Worm (Caenorhabditis elegans) whole organism, L4 larva: ENCODE measurements around the gene clhm-1.

Experiments used
- F10B5.3 ChIP-seq: sonication (generic microtip); optimal IDR thresholded peaks from 2 replicates; lab custom pipeline; 2016; ENCODE audit warnings: mild to moderate bottlenecking, missing genetic modification characterization, missing compliant biosample characterization
- F37D6.2 ChIP-seq: sonication (generic microtip); optimal IDR thresholded peaks from 2 replicates; lab custom pipeline; 2016; ENCODE audit warnings: mild to moderate bottlenecking, missing genetic modification characterization, missing compliant biosample characterization
- F49E8.2 ChIP-seq: sonication (generic microtip); optimal IDR thresholded peaks from 2 replicates; lab custom pipeline; 2016; ENCODE audit warnings: missing compliant biosample characterization, mild to moderate bottlenecking, missing genetic modification characterization, borderline replicate concordance
- T20F7.1 ChIP-seq: fragments of 200-800 bp; sonication (Bioruptor generic); optimal IDR thresholded peaks from 2 replicates; lab custom pipeline; 2018; ENCODE audit warnings: mild to moderate bottlenecking, missing genetic modification characterization, missing compliant biosample characterization
- T26A8.4 ChIP-seq: fragments of 200-800 bp; sonication (Bioruptor generic); IDR thresholded peaks from 2 replicates; pipeline ENCODE4 v1.3.6; 2022; ENCODE audit warnings: missing genetic modification characterization, missing compliant biosample characterization
- Y48G9A.11 ChIP-seq: fragments of 200-800 bp; sonication (Bioruptor generic); IDR thresholded peaks from 2 replicates; pipeline ENCODE4 v1.3.6; 2022; ENCODE audit warnings: missing genetic modification reagents, missing genetic modification characterization, missing compliant biosample characterization
- Y75B8A.6 ChIP-seq: fragments of 200-800 bp; sonication (Bioruptor generic); IDR thresholded peaks from 2 replicates; pipeline ENCODE4 v1.3.6; 2022; ENCODE audit warnings: missing genetic modification reagents, missing genetic modification characterization, missing compliant biosample characterization
- ZK337.2 ChIP-seq: fragments of 200-800 bp; sonication (Bioruptor generic); IDR thresholded peaks from 2 replicates; pipeline ENCODE4 v1.3.6; 2022; ENCODE audit warnings: missing genetic modification reagents, missing genetic modification characterization, missing compliant biosample characterization
- aha-1 ChIP-seq: fragments of 150-350 bp; peaks from one replicate; lab custom pipeline; 2014; ENCODE audit warnings: missing biosample characterization, missing genetic modification characterization
- arid-1 ChIP-seq: fragments of 200-800 bp; sonication (Bioruptor generic); conservative IDR thresholded peaks from 2 replicates; pipeline ENCODE4 v1.3.6; 2022; ENCODE audit warnings: missing genetic modification reagents, missing genetic modification characterization, missing compliant biosample characterization
- attf-4 ChIP-seq: sonication (generic microtip); optimal IDR thresholded peaks from 3 replicates; lab custom pipeline; 2017; ENCODE audit warnings: missing biosample characterization, missing genetic modification characterization
- ceh-44 ChIP-seq: fragments of 200-800 bp; sonication (Bioruptor generic); IDR thresholded peaks from 2 replicates; pipeline ENCODE4 v1.3.6; 2022; ENCODE audit warnings: missing genetic modification reagents, missing genetic modification characterization, missing compliant biosample characterization
- ceh-82 ChIP-seq: sonication (generic microtip); optimal IDR thresholded peaks from 2 replicates; lab custom pipeline; 2017; ENCODE audit warnings: missing biosample characterization, missing genetic modification characterization
- ctbp-1 ChIP-seq: fragments of 200-800 bp; sonication (Bioruptor generic); IDR thresholded peaks from 2 replicates; pipeline ENCODE4 v1.3.6; 2022; ENCODE audit warnings: missing genetic modification reagents, missing genetic modification characterization, missing compliant biosample characterization
- daf-12 ChIP-seq: fragments of 150-350 bp; optimal IDR thresholded peaks from 2 replicates; lab custom pipeline; 2014; ENCODE audit warnings: missing biosample characterization, missing genetic modification reagents, missing genetic modification characterization
- daf-16 ChIP-seq, 3 experiments: sonication (generic microtip); optimal IDR thresholded peaks; 2 replicates each; lab custom pipeline; 2016 to 2017; ENCODE audit warnings: missing genetic modification characterization in 3 of 3, missing genetic modification reagents in 3 of 3, mild to moderate bottlenecking in 2 of 3, missing compliant biosample characterization in 2 of 3, missing biosample characterization in 1 of 3, moderate library complexity in 1 of 3
- daf-19 ChIP-seq: fragments of 200-800 bp; sonication (Bioruptor generic); conservative IDR thresholded peaks from 2 replicates; pipeline ENCODE4 v1.3.6; 2022; ENCODE audit warnings: missing genetic modification characterization, missing compliant biosample characterization
- dmd-8 ChIP-seq: fragments of 200-800 bp; sonication (Bioruptor generic); IDR thresholded peaks from 2 replicates; pipeline ENCODE4 v1.3.6; 2022; ENCODE audit warnings: missing genetic modification characterization, missing compliant biosample characterization
- dmd-9 ChIP-seq: fragments of 200-800 bp; sonication (Bioruptor generic); IDR thresholded peaks from 2 replicates; pipeline ENCODE4 v1.3.6; 2022; ENCODE audit warnings: missing genetic modification reagents, missing genetic modification characterization, missing compliant biosample characterization
- duxl-1 ChIP-seq: sonication (generic microtip); optimal IDR thresholded peaks from 2 replicates; lab custom pipeline; 2016; ENCODE audit warnings: mild to moderate bottlenecking, missing genetic modification characterization, moderate library complexity, missing compliant biosample characterization; ENCODE audit not compliant: poor library complexity
- egl-27 ChIP-seq: sonication (generic microtip); optimal IDR thresholded peaks from 3 replicates; lab custom pipeline; 2017; ENCODE audit warnings: missing biosample characterization, missing genetic modification reagents, missing genetic modification characterization
- egl-43 ChIP-seq: fragments of 200-800 bp; sonication (Bioruptor generic); IDR thresholded peaks from 2 replicates; pipeline ENCODE4 v1.3.6; 2022; ENCODE audit warnings: missing genetic modification reagents, missing genetic modification characterization, missing compliant biosample characterization
- fkh-10 ChIP-seq: fragments of 150-350 bp; optimal IDR thresholded peaks from 2 replicates; lab custom pipeline; 2014; ENCODE audit warnings: missing biosample characterization, missing genetic modification reagents, missing genetic modification characterization
- hlh-11 ChIP-seq: fragments of 200-800 bp; sonication (Bioruptor generic); optimal IDR thresholded peaks from 2 replicates; lab custom pipeline; 2018; ENCODE audit warnings: mild to moderate bottlenecking, missing genetic modification characterization, missing compliant biosample characterization
- hlh-30 ChIP-seq: sonication (generic microtip); optimal IDR thresholded peaks from 2 replicates; lab custom pipeline; 2017; ENCODE audit warnings: antibody characterized with exemption, mild to moderate bottlenecking, missing genetic modification characterization, missing compliant biosample characterization; ENCODE audit not compliant: insufficient read depth
- lin-1 ChIP-seq: fragments of 200-800 bp; sonication (Bioruptor generic); IDR thresholded peaks from 2 replicates; pipeline ENCODE4 v1.3.6; 2022; ENCODE audit warnings: missing genetic modification reagents, missing genetic modification characterization, missing compliant biosample characterization
- lin-13 ChIP-seq: fragments of 150-350 bp; optimal IDR thresholded peaks from 2 replicates; lab custom pipeline; 2014; ENCODE audit warnings: missing biosample characterization, missing genetic modification reagents, missing genetic modification characterization
- mdt-29 ChIP-seq: fragments of 200-800 bp; sonication (Bioruptor generic); IDR thresholded peaks from 2 replicates; pipeline ENCODE4 v1.3.6; 2022; ENCODE audit warnings: missing genetic modification reagents, missing genetic modification characterization, missing compliant biosample characterization
- mep-1 ChIP-seq: fragments of 150-350 bp; sonication (generic microtip); optimal IDR thresholded peaks from 3 replicates; lab custom pipeline; 2014; ENCODE audit warnings: missing biosample characterization, missing genetic modification characterization
- mes-2 ChIP-seq: sonication (generic microtip); optimal IDR thresholded peaks from 2 replicates; lab custom pipeline; 2016; ENCODE audit warnings: missing genotype, mild to moderate bottlenecking, missing genetic modification characterization, missing compliant biosample characterization; ENCODE audit not compliant: poor library complexity, severe bottlenecking
- mxl-2 ChIP-seq: fragments of 200-800 bp; sonication (Bioruptor generic); conservative IDR thresholded peaks from 2 replicates; pipeline ENCODE4 v1.3.6; 2022; ENCODE audit warnings: missing genetic modification reagents, missing genetic modification characterization, missing compliant biosample characterization
- mxl-3 ChIP-seq: fragments of 200-800 bp; sonication (Bioruptor generic); optimal IDR thresholded peaks from 2 replicates; lab custom pipeline; 2018; ENCODE audit warnings: mild to moderate bottlenecking, missing genetic modification characterization, missing compliant biosample characterization
- nhr-11 ChIP-seq: fragments of 150-350 bp; optimal IDR thresholded peaks from 2 replicates; lab custom pipeline; 2014; ENCODE audit warnings: missing biosample characterization, missing genetic modification characterization
- nhr-28 ChIP-seq: fragments of 150-350 bp; optimal IDR thresholded peaks from 2 replicates; lab custom pipeline; 2014; ENCODE audit warnings: missing biosample characterization, missing genetic modification characterization
- nhr-41 ChIP-seq: fragments of 200-800 bp; sonication (Bioruptor generic); IDR thresholded peaks from 2 replicates; pipeline ENCODE4 v1.3.6; 2022; ENCODE audit warnings: missing genetic modification reagents, missing genetic modification characterization, missing compliant biosample characterization
- nhr-76 ChIP-seq: fragments of 150-350 bp; optimal IDR thresholded peaks from 2 replicates; lab custom pipeline; 2014; ENCODE audit warnings: missing biosample characterization, missing genetic modification characterization
- nhr-77 ChIP-seq: fragments of 150-350 bp; optimal IDR thresholded peaks from 2 replicates; lab custom pipeline; 2014; ENCODE audit warnings: missing biosample characterization, missing genetic modification characterization
- pha-4 ChIP-seq, 2 experiments: fragments of 150-350 bp in 1 of 2; fragments of 200-800 bp in 1 of 2; sonication (Bioruptor generic) in 1 of 2; IDR thresholded peaks in 1 of 2; optimal IDR thresholded peaks in 1 of 2; 2 replicates each; pipeline versions ENCODE4 v1.3.6 to Lab custom; 2014 to 2022; ENCODE audit warnings: missing genetic modification characterization in 2 of 2, missing genetic modification reagents in 2 of 2, missing biosample characterization in 1 of 2, missing compliant biosample characterization in 1 of 2
- sdz-12 ChIP-seq: fragments of 200-800 bp; sonication (Bioruptor generic); optimal IDR thresholded peaks from 2 replicates; lab custom pipeline; 2018; ENCODE audit warnings: mild to moderate bottlenecking, missing genetic modification characterization, missing compliant biosample characterization
- set-16 ChIP-seq: fragments of 200-800 bp; sonication (Bioruptor generic); IDR thresholded peaks from 2 replicates; pipeline ENCODE4 v1.3.6; 2022; ENCODE audit warnings: missing genetic modification reagents, missing genetic modification characterization, missing compliant biosample characterization
- spr-1 ChIP-seq: sonication (generic microtip); optimal IDR thresholded peaks from 2 replicates; lab custom pipeline; 2016; ENCODE audit warnings: mild to moderate bottlenecking, missing genetic modification characterization, missing compliant biosample characterization
- spr-3 ChIP-seq: fragments of 200-800 bp; sonication (Bioruptor generic); optimal IDR thresholded peaks from 2 replicates; lab custom pipeline; 2018; ENCODE audit warnings: mild to moderate bottlenecking, missing genetic modification characterization, missing compliant biosample characterization
- tra-1 ChIP-seq: fragments of 200-800 bp; sonication (Bioruptor generic); IDR thresholded peaks from 2 replicates; pipeline ENCODE4 v1.3.6; 2022; ENCODE audit warnings: missing genetic modification reagents, missing genetic modification characterization, missing compliant biosample characterization
- zfp-2 ChIP-seq: sonication (generic microtip); optimal IDR thresholded peaks from 2 replicates; lab custom pipeline; 2016; ENCODE audit warnings: mild to moderate bottlenecking, missing genetic modification characterization, missing compliant biosample characterization
- zfp-3 ChIP-seq: fragments of 200-800 bp; sonication (Bioruptor generic); conservative IDR thresholded peaks from 2 replicates; pipeline ENCODE4 v1.3.6; 2022; ENCODE audit warnings: missing genetic modification reagents, missing genetic modification characterization, missing compliant biosample characterization
- ztf-7 ChIP-seq: fragments of 150-350 bp; optimal IDR thresholded peaks from 2 replicates; lab custom pipeline; 2014; ENCODE audit warnings: missing biosample characterization, missing genetic modification characterization

Gene clhm-1

DNA sequence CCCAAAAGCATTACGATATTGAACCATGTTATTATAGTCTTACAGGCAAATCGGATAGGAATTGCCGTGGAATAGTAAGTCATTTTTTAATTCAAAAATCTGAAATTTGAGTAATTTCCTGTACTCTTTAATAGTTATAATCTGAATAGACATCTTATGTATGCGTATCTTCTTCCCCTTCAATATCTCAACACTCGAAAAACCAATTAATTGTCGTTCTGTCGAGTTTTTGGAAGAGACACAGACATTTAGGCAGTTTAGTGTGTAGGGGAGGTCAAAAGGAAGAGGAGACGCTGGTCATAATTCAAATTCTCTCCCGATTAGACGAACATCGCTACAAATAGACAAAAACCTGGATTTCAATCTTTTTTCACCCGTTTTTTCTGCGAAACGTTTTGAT lies 35.3 kb downstream of the clhm-1 start (continued):
- no peak for TF ChIP-seq T26A8.4 (GFP tag; lab: Robert Waterston, UW)
- no peak for TF ChIP-seq dmd-8 (GFP tag; lab: Robert Waterston, UW)
- TF ChIP-seq F10B5.3 (tag; lab: Kevin White, UChicago) = no peak
- no peak for TF ChIP-seq F49E8.2 (tag; lab: Kevin White, UChicago)
- TF ChIP-seq mep-1 (tag; lab: Kevin White, UChicago) = peak; percentile 28
- TF ChIP-seq nhr-77 = no peak
- no peak for TF ChIP-seq F37D6.2 (tag; lab: Kevin White, UChicago)
- TF ChIP-seq hlh-30 (tag; lab: Kevin White, UChicago) = peak; percentile 17
- 0 out of 2 replicates have a peak, but pooled peaks have one; percentile 47 for TF ChIP-seq tra-1 (GFP tag; lab: Robert Waterston, UW)
- TF ChIP-seq nhr-41 = no peak
- no peak for TF ChIP-seq ceh-44 (GFP tag; lab: Robert Waterston, UW)
- TF ChIP-seq attf-4 (tag; lab: Kevin White, UChicago) = no peak
- TF ChIP-seq ctbp-1 (GFP tag; lab: Robert Waterston, UW) = no peak
- TF ChIP-seq mdt-29 (GFP tag; lab: Robert Waterston, UW) = no peak
- TF ChIP-seq Y75B8A.6 (GFP tag; lab: Robert Waterston, UW) = no peak
- no peak for TF ChIP-seq ceh-82 (tag; lab: Kevin White, UChicago)
- TF ChIP-seq daf-16 (GFP tag; optimal IDR thresholded peaks at IDR 0.05; lab: Kevin White, UChicago) = no peak
- TF ChIP-seq daf-16 (tag; optimal IDR thresholded peaks at IDR 0.05; lab: Kevin White, UChicago) = no peak
- TF ChIP-seq mxl-2 (GFP tag; lab: Robert Waterston, UW) = no peak
- no peak for TF ChIP-seq nhr-11 (tag; lab: Kevin White, UChicago)
- TF ChIP-seq lin-1 (GFP tag; lab: Robert Waterston, UW) = no peak
- no peak for TF ChIP-seq ztf-7 (tag; lab: Kevin White, UChicago)
- TF ChIP-seq aha-1 (tag; lab: Kevin White, UChicago) = peak; percentile 92
- no peak for TF ChIP-seq dmd-9 (GFP tag; lab: Robert Waterston, UW)
- no peak for TF ChIP-seq Y48G9A.11 (GFP tag; lab: Robert Waterston, UW)
- TF ChIP-seq spr-1 (tag; lab: Kevin White, UChicago) = no peak
- TF ChIP-seq spr-3 = no peak
- no peak for TF ChIP-seq sdz-12 (GFP tag; lab: Kevin White, UChicago)
- no peak for TF ChIP-seq fkh-10 (GFP tag; lab: Kevin White, UChicago)
- peak; percentile 11 for TF ChIP-seq mes-2 (tag; lab: Kevin White, UChicago)
- no peak for TF ChIP-seq egl-27 (tag; lab: Kevin White, UChicago)
- TF ChIP-seq, all 104 proteins: peak for 10

- TF ChIP-seq pha-4 (GFP tag; IDR thresholded peaks at IDR 0.05; lab: Robert Waterston, UW) (no peak), pha-4 (tag; optimal IDR thresholded peaks at IDR 0.05; lab: Kevin White, UChicago) (no peak), nhr-76 (tag; lab: Kevin White, UChicago) (no peak), F10B5.3 (tag; lab: Kevin White, UChicago) (no peak), ZK337.2 (peak; percentile 20; the same call in 1 of the 2 replicates), arid-1 (GFP tag; lab: Robert Waterston, UW) (no peak), aha-1 (tag; lab: Kevin White, UChicago) (no peak), hlh-30 (tag; lab: Kevin White, UChicago) (no peak), zfp-2 (no peak), ceh-82 (tag; lab: Kevin White, UChicago) (no peak), duxl-1 (tag; lab: Kevin White, UChicago) (no peak), daf-19 (GFP tag; lab: Robert Waterston, UW) (no peak), mep-1 (tag; lab: Kevin White, UChicago) (no peak), T20F7.1 (GFP tag; lab: Kevin White, UChicago) (no peak), spr-3 (no peak), mxl-3 (GFP tag; lab: Kevin White, UChicago) (peak; percentile 16), egl-43 (peak; percentile 68), set-16 (GFP tag; lab: Robert Waterston, UW) (peak; percentile 57), ztf-7 (tag; lab: Kevin White, UChicago) (no peak), Y48G9A.11 (GFP tag; lab: Robert Waterston, UW) (no peak), nhr-28 (tag; lab: Kevin White, UChicago) (peak; percentile 21), fkh-10 (GFP tag; lab: Kevin White, UChicago) (no peak), lin-13 (GFP tag; lab: Kevin White, UChicago) (no peak), tra-1 (GFP tag; lab: Robert Waterston, UW) (0 out of 2 replicates have a peak, but pooled peaks have one; percentile 42), daf-12 (tag; lab: Kevin White, UChicago) (no peak), hlh-11 (peak; percentile 39), daf-16 (GFP tag; optimal IDR thresholded peaks at IDR 0.05; lab: Kevin White, UChicago) (no peak), daf-16 (tag; optimal IDR thresholded peaks at IDR 0.05; lab: Kevin White, UChicago) (no peak), ctbp-1 (GFP tag; lab: Robert Waterston, UW) (no peak), zfp-3 (no peak)
Measured at ce11 chrII:6834582-6835058, 36.2 kb downstream of the clhm-1 start, which contains the start of gene egl-27. TSS of gene egl-27 (plus strand) at chrII:6835008.
